Worm (Caenorhabditis elegans): ENCODE measurements around the gene ZK105.8.

ce11 chrV:7741918-7742317 lies 17.6 kb downstream of the ZK105.8 start:
- TF ChIP-seq sptf-1 (tag; optimal IDR thresholded peaks at IDR 0.05) (no peak), nhr-28 (tag; optimal IDR thresholded peaks at IDR 0.05) (no peak), lin-13 (tag; optimal IDR thresholded peaks at IDR 0.05) (no peak), lsy-2 (tag; optimal IDR thresholded peaks at IDR 0.05) (no peak), snpc-4 (tag; optimal IDR thresholded peaks at IDR 0.05) (no peak), ceh-39 (tag; optimal IDR thresholded peaks at IDR 0.05) (no peak), ces-1 (GFP tag; optimal IDR thresholded peaks at IDR 0.05) (no peak), unc-62 (GFP tag; optimal IDR thresholded peaks at IDR 0.05) (peak; percentile 55), mab-5 (tag; optimal IDR thresholded peaks at IDR 0.05) (no peak), unc-120 (tag; optimal IDR thresholded peaks at IDR 0.05; ENCODE audit: poor library complexity, severe bottlenecking) (no peak), mep-1 (tag; optimal IDR thresholded peaks at IDR 0.05) (no peak), ceh-43 (GFP tag; optimal IDR thresholded peaks at IDR 0.05) (no peak)

All from whole organism, mixed stage, embryonic.